Worm (Caenorhabditis elegans): Measurements from ENCODE around the gene Y39A1A.27.
A peak's percentile ranks its signal among the peaks of the same experiment; 100 is the strongest.

The Y39A1A.27 gene

DNA sequence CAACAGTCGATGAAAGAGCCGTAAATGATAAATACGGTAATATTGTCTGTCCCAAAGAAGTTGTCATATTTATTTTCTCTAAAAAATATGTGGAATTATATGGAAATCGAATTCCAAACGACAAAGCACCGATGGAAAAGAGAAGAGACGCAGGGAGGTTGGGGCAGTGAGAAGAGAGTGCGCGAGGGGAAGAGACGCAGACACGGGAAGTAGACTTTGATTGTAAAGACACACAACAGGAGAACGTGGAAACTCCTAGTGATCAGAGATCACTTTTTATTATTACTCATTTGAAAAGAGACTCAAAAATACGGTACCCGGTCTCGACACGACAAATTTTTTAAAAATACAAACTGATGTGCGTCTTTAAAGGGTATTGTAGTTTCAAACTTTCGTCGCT lies 10.4 kb upstream of the Y39A1A.27 start:
- TF ChIP-seq nhr-77 (tag; optimal IDR thresholded peaks at IDR 0.05): no peak
- peak; percentile 75 for TF ChIP-seq nhr-71 (tag; optimal IDR thresholded peaks at IDR 0.05)
- TF ChIP-seq dsc-1 (tag; optimal IDR thresholded peaks at IDR 0.05): peak; percentile 38
- TF ChIP-seq snpc-4 (tag; optimal IDR thresholded peaks at IDR 0.05): peak; percentile 37
- peak; percentile 45 to 59 for TF ChIP-seq lsy-2 (tag; optimal IDR thresholded peaks at IDR 0.05)
- TF ChIP-seq pag-3 (tag; optimal IDR thresholded peaks at IDR 0.05; ENCODE audit: borderline replicate concordance, insufficient read depth): no peak
- TF ChIP-seq C34B4.2 (tag; optimal IDR thresholded peaks at IDR 0.05): no peak
- TF ChIP-seq nhr-47 (tag; optimal IDR thresholded peaks at IDR 0.05): peak; percentile 64
- TF ChIP-seq dpl-1 (GFP tag; optimal IDR thresholded peaks at IDR 0.05): peak in 2 of 3 experiments; percentile 39 to 42
- peak; percentile 47 for TF ChIP-seq tbx-2 (tag; optimal IDR thresholded peaks at IDR 0.05)
- no peak for TF ChIP-seq irx-1 (tag; optimal IDR thresholded peaks at IDR 0.05)
- peak; percentile 33 for TF ChIP-seq mep-1 (tag; optimal IDR thresholded peaks at IDR 0.05)
- TF ChIP-seq snu-23 (GFP tag; optimal IDR thresholded peaks at IDR 0.05): peak; percentile 59
- TF ChIP-seq hpl-2 (GFP tag; optimal IDR thresholded peaks at IDR 0.05): no peak
- peak; percentile 68 for TF ChIP-seq swsn-7 (tag; optimal IDR thresholded peaks at IDR 0.05)
- TF ChIP-seq nhr-20 (tag; optimal IDR thresholded peaks at IDR 0.05): peak; percentile 61
- TF ChIP-seq jun-1 (tag; optimal IDR thresholded peaks at IDR 0.05): peak; percentile 0
- peak; percentile 74 for TF ChIP-seq rnt-1 (tag; optimal IDR thresholded peaks at IDR 0.05)
- peak; percentile 8 for TF ChIP-seq lir-3 (tag; optimal IDR thresholded peaks at IDR 0.05; ENCODE audit: poor library complexity)
- no peak for TF ChIP-seq hlh-17 (GFP tag; optimal IDR thresholded peaks at IDR 0.05; ENCODE audit: borderline replicate concordance)
- TF ChIP-seq hlh-4 (tag; optimal IDR thresholded peaks at IDR 0.05): no peak
- peak in 1 of 2 experiments; percentile 58 for TF ChIP-seq mdl-1 (tag; optimal IDR thresholded peaks at IDR 0.05)
- peak; percentile 64 to 75 for TF ChIP-seq efl-1 (optimal IDR thresholded peaks at IDR 0.05)
- TF ChIP-seq efl-1 (GFP tag; optimal IDR thresholded peaks at IDR 0.05 in 1 of 2): peak in 1 of 2 experiments; percentile 30
- TF ChIP-seq ceh-88 (GFP tag; IDR thresholded peaks at IDR 0.05): no peak
- TF ChIP-seq ceh-90 (tag; optimal IDR thresholded peaks at IDR 0.05): no peak
- no peak for TF ChIP-seq fkh-4 (tag; optimal IDR thresholded peaks at IDR 0.05; ENCODE audit: borderline replicate concordance)
- peak; percentile 26 to 43 for TF ChIP-seq lin-35 (GFP tag; optimal IDR thresholded peaks at IDR 0.05)
- TF ChIP-seq ceh-82 (tag; optimal IDR thresholded peaks at IDR 0.05): peak in 1 of 3 experiments; percentile 18
- peak; percentile 2 for TF ChIP-seq xbp-1 (tag; optimal IDR thresholded peaks at IDR 0.05)
- TF ChIP-seq lin-14 (GFP tag; optimal IDR thresholded peaks at IDR 0.05): peak; percentile 75
- no peak for TF ChIP-seq nhr-11 (tag; optimal IDR thresholded peaks at IDR 0.05)
- TF ChIP-seq nhr-90 (tag; optimal IDR thresholded peaks at IDR 0.05; ENCODE audit: poor library complexity): peak; percentile 45
- TF ChIP-seq F16B12.6 (tag; optimal IDR thresholded peaks at IDR 0.05): no peak
- no peak for TF ChIP-seq mef-2 (tag; optimal IDR thresholded peaks at IDR 0.05)
- TF ChIP-seq skn-1 (tag; optimal IDR thresholded peaks at IDR 0.05): peak; percentile 31
- TF ChIP-seq blmp-1 (tag; optimal IDR thresholded peaks at IDR 0.05): no peak

DNA sequence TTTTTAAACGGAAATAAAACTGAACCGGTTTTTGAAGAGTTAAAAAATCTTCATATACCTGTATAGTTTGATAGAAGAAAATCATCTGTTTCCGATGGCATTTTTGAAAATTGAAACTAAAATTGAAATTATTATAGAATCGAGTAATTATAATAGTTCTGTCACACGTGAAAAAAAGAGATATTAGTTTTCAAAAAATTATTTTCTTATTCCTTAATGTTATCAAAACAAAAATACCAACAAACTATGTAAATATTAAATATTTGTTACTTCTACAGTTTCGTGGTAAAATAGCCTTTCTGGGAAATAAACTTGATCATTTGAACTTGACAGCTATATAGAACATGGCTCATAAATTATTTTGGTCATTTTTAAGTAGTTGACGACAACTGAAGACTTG lies 9.7 kb upstream of the Y39A1A.27 start, which contains the start of gene swt-4:
TSS of gene swt-4 (minus strand) at position 101 of the 400 bp plus-strand sequence.
- TF ChIP-seq hlh-17 (GFP tag; optimal IDR thresholded peaks at IDR 0.05; ENCODE audit: borderline replicate concordance): no peak
- TF ChIP-seq pax-3 (tag; optimal IDR thresholded peaks at IDR 0.05): no peak
- no peak for TF ChIP-seq unc-62 (GFP tag; optimal IDR thresholded peaks at IDR 0.05)

DNA sequence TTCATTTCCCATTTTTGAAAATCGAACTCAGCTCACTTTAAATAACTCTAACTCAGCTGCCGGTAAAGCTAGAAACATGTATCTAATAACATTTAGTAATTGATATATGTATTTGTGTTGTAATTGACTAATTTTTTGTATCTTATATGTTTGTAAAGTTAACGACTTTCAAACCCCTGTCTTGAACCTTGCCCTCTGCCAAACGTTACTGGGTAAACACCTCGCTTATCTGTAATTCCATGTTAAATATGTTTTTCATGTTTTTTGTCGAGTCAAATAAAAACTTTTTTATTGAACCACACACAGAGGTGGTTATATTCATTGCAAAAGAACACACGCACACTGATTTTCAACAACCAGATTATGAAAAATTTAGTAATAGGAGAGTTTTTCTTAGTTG lies 9.0 kb upstream of the Y39A1A.27 start:
- TF ChIP-seq zip-4 (GFP tag; optimal IDR thresholded peaks at IDR 0.05): no peak
- peak; percentile 2 for TF ChIP-seq nhr-47 (tag; optimal IDR thresholded peaks at IDR 0.05)
- TF ChIP-seq nhr-85 (tag): peak; percentile 76
- peak; percentile 11 for TF ChIP-seq mep-1 (tag; optimal IDR thresholded peaks at IDR 0.05)
- TF ChIP-seq skn-1 (tag; optimal IDR thresholded peaks at IDR 0.05): no peak

Measured in whole organism, L1 larva.